Fruit fly (Drosophila melanogaster) whole organism, embryonic: Measurements from ENCODE around the gene Aps.

Experiments
- Aef1 ChIP-seq: fragments of 200-800 bp; sonication (Bioruptor generic); IDR thresholded peaks from 3 replicates; pipeline ENCODE4 v1.3.6; 2022; ENCODE audit warnings: missing biosample characterization, missing genetic modification characterization
- Asciz ChIP-seq: fragments of 200-800 bp; sonication (Bioruptor generic); optimal IDR thresholded peaks from 2 replicates; lab custom pipeline; 2017; ENCODE audit warnings: missing biosample characterization, mild to moderate bottlenecking, missing genetic modification characterization, missing genetic modification reagents
- CG10147 ChIP-seq: fragments of 200-800 bp; sonication (Bioruptor generic); optimal IDR thresholded peaks from 2 replicates; lab custom pipeline; 2019; ENCODE audit warnings: missing biosample characterization, mild to moderate bottlenecking, missing genetic modification characterization, moderate library complexity
- CG10274 ChIP-seq: fragments of 200-800 bp; sonication (Bioruptor generic); optimal IDR thresholded peaks from 3 replicates; lab custom pipeline; 2017; ENCODE audit warnings: missing biosample characterization, mild to moderate bottlenecking, missing genetic modification characterization
- CG10543 ChIP-seq: fragments of 200-800 bp; sonication (Bioruptor generic); optimal IDR thresholded peaks from 3 replicates; lab custom pipeline; 2017; ENCODE audit warnings: missing biosample characterization, mild to moderate bottlenecking, missing genetic modification characterization, moderate library complexity
- CG11085 ChIP-seq: fragments of 200-800 bp; sonication (Bioruptor generic); IDR thresholded peaks from 2 replicates; pipeline ENCODE4 v1.3.6; 2022; ENCODE audit warnings: missing biosample characterization, missing genetic modification characterization
- CG13624 ChIP-seq: fragments of 200-800 bp; sonication (Bioruptor generic); optimal IDR thresholded peaks from 2 replicates; lab custom pipeline; 2016; ENCODE audit warnings: missing biosample characterization, missing genetic modification characterization
- CG13775 ChIP-seq: fragments of 200-800 bp; sonication (Bioruptor generic); optimal IDR thresholded peaks from 3 replicates; lab custom pipeline; 2017; ENCODE audit warnings: missing biosample characterization, mild to moderate bottlenecking, missing genetic modification characterization
- CG13894 ChIP-seq: fragments of 200-800 bp; sonication (Bioruptor generic); optimal IDR thresholded peaks from 3 replicates; lab custom pipeline; 2018; ENCODE audit warnings: missing biosample characterization, mild to moderate bottlenecking, missing genetic modification characterization, moderate library complexity
- CG18476 ChIP-seq: fragments of 200-800 bp; sonication (Bioruptor generic); optimal IDR thresholded peaks from 2 replicates; lab custom pipeline; 2016; ENCODE audit warnings: missing biosample characterization, mild to moderate bottlenecking, missing genetic modification characterization
- CG2120 ChIP-seq: fragments of 200-800 bp; sonication (Bioruptor generic); optimal IDR thresholded peaks from 3 replicates; lab custom pipeline; 2016; ENCODE audit warnings: missing biosample characterization, missing genetic modification characterization
- CG2712 ChIP-seq: fragments of 200-800 bp; optimal IDR thresholded peaks from 3 replicates; lab custom pipeline; 2019; ENCODE audit warnings: missing biosample characterization, mild to moderate bottlenecking, missing genetic modification characterization, moderate library complexity
- CG3847 ChIP-seq: fragments of 200-800 bp; sonication (Bioruptor generic); IDR thresholded peaks from 2 replicates; pipeline ENCODE4 v1.3.6; 2022; ENCODE audit warnings: missing biosample characterization, missing genetic modification characterization
- CG4820 ChIP-seq: fragments of 200-800 bp; sonication (Bioruptor generic); optimal IDR thresholded peaks from 3 replicates; lab custom pipeline; 2016; ENCODE audit warnings: missing biosample characterization, missing genetic modification characterization
- CG6683 ChIP-seq: fragments of 200-800 bp; sonication (Bioruptor generic); optimal IDR thresholded peaks from 2 replicates; lab custom pipeline; 2017; ENCODE audit warnings: missing biosample characterization, mild to moderate bottlenecking, missing genetic modification characterization, missing genetic modification reagents
- CG6791 ChIP-seq: fragments of 200-800 bp; sonication (Bioruptor generic); IDR thresholded peaks from 3 replicates; pipeline ENCODE4 v1.3.6; 2022; ENCODE audit warnings: missing biosample characterization, missing genetic modification characterization; ENCODE audit not compliant: partially characterized antibody
- CG7839 ChIP-seq: fragments of 200-800 bp; sonication (Bioruptor generic); optimal IDR thresholded peaks from 3 replicates; lab custom pipeline; 2018; ENCODE audit warnings: missing biosample characterization, mild to moderate bottlenecking, missing genetic modification characterization, moderate library complexity
- CG8281 ChIP-seq: fragments of 200-800 bp; sonication (Bioruptor generic); optimal IDR thresholded peaks from 2 replicates; lab custom pipeline; 2018; ENCODE audit warnings: missing biosample characterization, mild to moderate bottlenecking, missing genetic modification characterization, moderate library complexity
- CG9817 ChIP-seq: fragments of 200-800 bp; sonication (Bioruptor generic); optimal IDR thresholded peaks from 2 replicates; lab custom pipeline; 2018; ENCODE audit warnings: missing biosample characterization, mild to moderate bottlenecking, missing genetic modification characterization, moderate library complexity
- Fer1 ChIP-seq: fragments of 200-800 bp; sonication (Bioruptor generic); optimal IDR thresholded peaks from 2 replicates; lab custom pipeline; 2017; ENCODE audit warnings: missing biosample characterization, mild to moderate bottlenecking, missing genetic modification characterization
- HmgD ChIP-seq: fragments of 200-800 bp; sonication (Bioruptor generic); optimal IDR thresholded peaks from 3 replicates; lab custom pipeline; 2016; ENCODE audit warnings: missing biosample characterization, missing genetic modification characterization
- NC2α ChIP-seq: fragments of 200-800 bp; sonication (Bioruptor generic); optimal IDR thresholded peaks from 2 replicates; lab custom pipeline; 2016; ENCODE audit warnings: missing biosample characterization, missing genetic modification characterization
- Nf-YC ChIP-seq: fragments of 200-800 bp; optimal IDR thresholded peaks from 3 replicates; lab custom pipeline; 2019; ENCODE audit warnings: missing biosample characterization, mild to moderate bottlenecking, missing genetic modification characterization, moderate library complexity
- Rfx ChIP-seq: fragments of 200-800 bp; sonication (Bioruptor generic); IDR thresholded peaks from 2 replicates; pipeline ENCODE4 v1.3.6; 2022; ENCODE audit warnings: missing biosample characterization, missing genetic modification characterization
- Sry-δ ChIP-seq: fragments of 200-800 bp; sonication (Bioruptor generic); optimal IDR thresholded peaks from 2 replicates; lab custom pipeline; 2016; ENCODE audit warnings: missing biosample characterization, missing genetic modification characterization
- Stat92E ChIP-seq, 3 experiments: fragments of >200 bp in 2 of 3; fragments of 200-800 bp in 1 of 3; sonication (Bioruptor generic) in 1 of 3; optimal IDR thresholded peaks; 2 replicates each; lab custom pipeline; 2017 to 2019; ENCODE audit warnings: missing biosample characterization in 3 of 3, missing genetic modification characterization in 3 of 3, mild to moderate bottlenecking in 1 of 3, moderate library complexity in 1 of 3
- ab ChIP-seq: fragments of 200-800 bp; sonication (Bioruptor generic); optimal IDR thresholded peaks from 2 replicates; lab custom pipeline; 2016; ENCODE audit warnings: missing biosample characterization, missing genetic modification characterization
- croc ChIP-seq: fragments of 200-800 bp; sonication (Bioruptor generic); conservative IDR thresholded peaks from 3 replicates; pipeline ENCODE4 v1.3.6; 2022; ENCODE audit warnings: missing biosample characterization, missing genetic modification characterization
- cwo ChIP-seq: fragments of 200-800 bp; sonication (Bioruptor generic); optimal IDR thresholded peaks from 3 replicates; lab custom pipeline; 2017; ENCODE audit warnings: missing biosample characterization, missing genetic modification characterization, mild to moderate bottlenecking, moderate library complexity, missing genetic modification reagents
- dimm ChIP-seq: fragments of 200-800 bp; sonication (Bioruptor generic); IDR thresholded peaks from 2 replicates; pipeline ENCODE4 v1.3.6; 2022; ENCODE audit warnings: missing biosample characterization, missing genetic modification characterization
- emc ChIP-seq: fragments of 200-800 bp; sonication (Bioruptor generic); optimal IDR thresholded peaks from 2 replicates; lab custom pipeline; 2016; ENCODE audit warnings: missing biosample characterization, missing genetic modification characterization
- esg ChIP-seq: fragments of 200-800 bp; sonication (Bioruptor generic); conservative IDR thresholded peaks from 2 replicates; pipeline ENCODE4 v1.3.6; 2022; ENCODE audit warnings: missing biosample characterization, missing genetic modification characterization
- eyg ChIP-seq: fragments of 200-800 bp; sonication (Bioruptor generic); optimal IDR thresholded peaks from 3 replicates; lab custom pipeline; 2016; ENCODE audit warnings: missing biosample characterization, missing genetic modification characterization
- fd64A ChIP-seq: fragments of 200-800 bp; sonication (Bioruptor generic); optimal IDR thresholded peaks from 3 replicates; lab custom pipeline; 2018; ENCODE audit warnings: missing biosample characterization, mild to moderate bottlenecking, missing genetic modification characterization
- gce ChIP-seq: fragments of 200-800 bp; sonication (Bioruptor generic); IDR thresholded peaks from 3 replicates; pipeline ENCODE4 v1.3.6; 2022; ENCODE audit warnings: missing biosample characterization, missing genetic modification characterization
- grn ChIP-seq: fragments of 200-800 bp; sonication (Bioruptor generic); optimal IDR thresholded peaks from 3 replicates; lab custom pipeline; 2017; ENCODE audit warnings: missing biosample characterization, missing genetic modification characterization
- gsb ChIP-seq: fragments of 200-800 bp; sonication (Bioruptor generic); IDR thresholded peaks from 2 replicates; pipeline ENCODE4 v1.3.6; 2022; ENCODE audit warnings: missing biosample characterization, missing genetic modification characterization
- hkb ChIP-seq, 2 experiments: fragments of 200-800 bp in 1 of 2; fragments of >200 bp in 1 of 2; sonication (Bioruptor generic) in 1 of 2; IDR thresholded peaks in 1 of 2; optimal IDR thresholded peaks in 1 of 2; 2 replicates each; pipeline versions ENCODE4 v1.3.6 to Lab custom; 2017 to 2022; ENCODE audit warnings: missing biosample characterization in 1 of 2, missing genetic modification characterization in 1 of 2
- kni ChIP-seq: fragments of 200-800 bp; sonication (Bioruptor generic); optimal IDR thresholded peaks from 3 replicates; lab custom pipeline; 2017; ENCODE audit warnings: mild to moderate bottlenecking, missing biosample characterization, missing genetic modification reagents, missing genetic modification characterization
- lab ChIP-seq: fragments of 200-800 bp; sonication (Bioruptor generic); optimal IDR thresholded peaks from 3 replicates; lab custom pipeline; 2017; ENCODE audit warnings: missing biosample characterization, missing genetic modification characterization, mild to moderate bottlenecking, moderate library complexity, missing genetic modification reagents
- lilli ChIP-seq: fragments of 200-800 bp; sonication (Bioruptor generic); optimal IDR thresholded peaks from 3 replicates; lab custom pipeline; 2016; ENCODE audit warnings: missing biosample characterization, missing genetic modification characterization
- lov ChIP-seq, 2 experiments: fragments of 200-800 bp in 1 of 2; fragments of >200 bp in 1 of 2; sonication (Bioruptor generic) in 1 of 2; IDR thresholded peaks in 1 of 2; optimal IDR thresholded peaks in 1 of 2; 2 replicates in 1 of 2; 3 replicates in 1 of 2; pipeline versions ENCODE4 v1.3.6 to Lab custom; 2017 to 2022; ENCODE audit warnings: missing biosample characterization in 1 of 2, missing genetic modification characterization in 1 of 2
- tap ChIP-seq: fragments of 200-800 bp; optimal IDR thresholded peaks from 3 replicates; lab custom pipeline; 2019; ENCODE audit warnings: missing biosample characterization, mild to moderate bottlenecking, missing genetic modification characterization, moderate library complexity
- twi ChIP-seq: fragments of 200-800 bp; optimal IDR thresholded peaks from 2 replicates; lab custom pipeline; 2019; ENCODE audit warnings: missing biosample characterization, mild to moderate bottlenecking, missing genetic modification characterization, moderate library complexity
- usp ChIP-seq: fragments of >200 bp; optimal IDR thresholded peaks from 2 replicates; lab custom pipeline; 2017; ENCODE audit warnings: missing biosample characterization, missing genetic modification characterization
- zfh1 ChIP-seq: fragments of 200-800 bp; sonication (Bioruptor generic); IDR thresholded peaks from 3 replicates; pipeline ENCODE4 v1.3.6; 2022; ENCODE audit warnings: missing biosample characterization, missing genetic modification characterization

Aps gene

dm6 chr3L:10857515-10858023 lies 41.4 kb downstream of the Aps start (continued):
- peak; percentile 35 for TF ChIP-seq NC2α (GFP tag; lab: Kevin White, UChicago)

DNA sequence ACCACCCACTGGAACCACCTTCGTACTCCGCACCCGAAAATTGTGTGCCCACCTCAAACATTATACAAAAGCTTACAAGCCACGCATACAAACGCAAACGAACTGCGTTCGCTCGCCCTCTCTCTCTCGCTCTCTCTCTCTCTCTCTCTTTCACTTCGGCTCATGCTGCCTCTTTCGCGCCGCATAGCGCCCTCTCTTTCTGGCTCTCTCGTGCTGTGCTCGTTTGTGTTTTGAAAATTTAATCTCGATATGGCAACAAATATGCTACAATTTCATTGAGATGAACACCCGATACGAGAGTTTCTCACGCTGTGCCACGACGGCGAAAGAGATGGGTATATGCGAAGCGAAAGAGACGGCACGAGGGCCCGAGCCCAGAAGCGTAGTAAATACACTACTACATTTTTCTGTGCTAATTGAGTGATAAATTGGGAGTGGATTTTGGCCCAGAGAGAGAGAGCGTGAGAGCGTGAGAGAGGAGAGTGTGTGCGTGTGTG lies 42.3 kb downstream of the Aps start:
- peak; percentile 8 for TF ChIP-seq eyg (GFP tag; lab: Kevin White, UChicago)
- TF ChIP-seq CG11085 (GFP tag; lab: Robert Waterston, UW), result no peak
- TF ChIP-seq CG10147, result peak; percentile 24
- TF ChIP-seq Rfx, result 0 out of 2 replicates have a peak, but pooled peaks have one; percentile 17
- no peak; the same call in 2 of the 3 replicates for TF ChIP-seq zfh1 (GFP tag; lab: Robert Waterston, UW)
- TF ChIP-seq CG10543 (GFP tag; lab: Kevin White, UChicago), result peak; percentile 88
- TF ChIP-seq CG3847 (GFP tag; lab: Robert Waterston, UW), result no peak
- peak; percentile 87 for TF ChIP-seq CG13894 (tag; lab: Kevin White, UChicago)
- TF ChIP-seq Asciz, result peak; percentile 21
- TF ChIP-seq twi (tag; lab: Kevin White, UChicago), result peak; percentile 66
- TF ChIP-seq Nf-YC (tag; lab: Kevin White, UChicago), result peak; percentile 93
- TF ChIP-seq CG6683, result peak; percentile 27
- TF ChIP-seq Fer1 (GFP tag; lab: Kevin White, UChicago), result peak; percentile 69
- no peak for TF ChIP-seq emc
- TF ChIP-seq grn (GFP tag; lab: Kevin White, UChicago), result peak; percentile 100
- TF ChIP-seq gsb (GFP tag; lab: Robert Waterston, UW), result no peak
- peak; percentile 66 for TF ChIP-seq CG13624 (GFP tag; lab: Kevin White, UChicago)
- peak; percentile 93 for TF ChIP-seq HmgD
- peak; percentile 57 for TF ChIP-seq ab
- no peak for TF ChIP-seq gce (GFP tag; lab: Robert Waterston, UW)
- no peak for TF ChIP-seq lov (optimal IDR thresholded peaks at IDR 0.05; lab: Kevin White, UChicago)
- peak; percentile 74; the same call in 2 of the 3 replicates for TF ChIP-seq lov (GFP tag; IDR thresholded peaks at IDR 0.05; lab: Robert Waterston, UW)
- TF ChIP-seq cwo (GFP tag; lab: Kevin White, UChicago), result peak; percentile 70
- no peak for TF ChIP-seq lilli
- TF ChIP-seq CG10274 (GFP tag; lab: Kevin White, UChicago), result no peak
- TF ChIP-seq CG8281, result peak; percentile 25
- peak; percentile 42 for TF ChIP-seq lab (GFP tag; lab: Kevin White, UChicago)
- TF ChIP-seq croc (GFP tag; lab: Robert Waterston, UW), result no peak
- TF ChIP-seq CG2712, result peak; percentile 39
- TF ChIP-seq CG7839, result no peak
- no peak for TF ChIP-seq CG4820
- peak; percentile 58 for TF ChIP-seq tap
- peak; percentile 9 for TF ChIP-seq CG2120
- TF ChIP-seq esg (GFP tag; lab: Robert Waterston, UW), result no peak
- no peak for TF ChIP-seq CG18476 (GFP tag; lab: Kevin White, UChicago)
- no peak for TF ChIP-seq hkb (optimal IDR thresholded peaks at IDR 0.05; lab: Kevin White, UChicago)
- TF ChIP-seq hkb (GFP tag; IDR thresholded peaks at IDR 0.05; lab: Robert Waterston, UW), result peak; percentile 56
- TF ChIP-seq CG9817 (tag; lab: Kevin White, UChicago), result peak; percentile 5
- TF ChIP-seq Stat92E (GFP tag; optimal IDR thresholded peaks at IDR 0.05; lab: Kevin White, UChicago), result peak in 1 of 3 experiments; percentile 55
- TF ChIP-seq kni (GFP tag; lab: Kevin White, UChicago), result peak; percentile 90
- no peak for TF ChIP-seq dimm
- peak; percentile 17; the same call in 1 of the 3 replicates for TF ChIP-seq CG6791 (GFP tag; lab: Robert Waterston, UW)
- no peak for TF ChIP-seq usp (GFP tag; lab: Kevin White, UChicago)
- peak; percentile 26; the same call in 1 of the 3 replicates for TF ChIP-seq Aef1 (GFP tag; lab: Robert Waterston, UW)
- TF ChIP-seq CG13775 (GFP tag; lab: Kevin White, UChicago), result no peak
- peak; percentile 18 for TF ChIP-seq fd64A (GFP tag; lab: Kevin White, UChicago)
- TF ChIP-seq Sry-δ (GFP tag; lab: Kevin White, UChicago), result peak; percentile 22
